Worm (Caenorhabditis elegans): ENCODE results near the gene F13A2.3.

The F13A2.3 gene

DNA sequence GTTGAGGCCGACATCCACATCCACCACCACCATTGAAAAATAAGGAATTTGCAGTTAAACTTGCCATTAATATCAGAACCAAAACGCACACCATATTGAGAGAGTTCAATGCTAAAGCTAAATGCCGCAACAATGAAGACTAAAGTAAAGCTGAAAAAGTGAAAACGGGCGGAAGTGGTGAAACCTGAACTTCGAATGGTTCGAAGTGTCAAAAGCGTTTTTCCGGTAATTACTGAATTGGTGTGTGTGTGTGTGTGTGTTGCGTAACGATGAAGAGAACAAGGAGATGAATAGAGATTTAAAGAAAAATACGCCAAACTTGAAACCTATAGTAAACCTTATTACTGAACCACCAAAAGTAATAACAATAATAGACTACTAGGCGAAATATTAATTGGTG, 31.6 kb downstream of the F13A2.3 start, which contains the start of gene grl-13:
TSS of gene grl-13 (minus strand) at position 101 of the 400 bp plus-strand sequence.
- TF ChIP-seq nhr-20 (tag; optimal IDR thresholded peaks at IDR 0.05) (no peak), alr-1 (tag; optimal IDR thresholded peaks at IDR 0.05; ENCODE audit: borderline replicate concordance) (no peak), isw-1 (GFP tag; IDR thresholded peaks at IDR 0.05) (no peak), irx-1 (tag; optimal IDR thresholded peaks at IDR 0.05) (no peak), elt-2 (tag; optimal IDR thresholded peaks at IDR 0.05) (no peak), ceh-90 (tag; optimal IDR thresholded peaks at IDR 0.05) (no peak), fkh-4 (tag; optimal IDR thresholded peaks at IDR 0.05; ENCODE audit: borderline replicate concordance) (no peak), nhr-12 (tag; optimal IDR thresholded peaks at IDR 0.05) (no peak)

DNA sequence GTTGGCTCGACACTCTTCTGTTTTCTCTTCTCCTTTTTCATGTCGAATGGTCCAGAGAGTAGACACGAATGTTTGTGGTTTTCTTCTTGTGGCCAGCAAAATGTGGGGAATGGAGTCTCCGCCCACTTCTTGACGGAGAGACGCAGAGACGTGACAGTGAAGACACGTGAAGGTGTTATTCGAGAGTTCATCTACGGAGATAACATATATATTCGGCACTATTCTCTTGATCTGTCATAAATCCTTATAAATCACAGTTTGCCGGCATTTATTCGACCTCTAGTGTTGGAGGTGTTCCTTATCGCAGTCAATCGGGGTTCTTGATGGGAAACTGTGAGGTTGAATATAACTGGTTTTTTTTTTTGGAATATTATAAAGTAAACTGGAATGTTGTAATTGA, 34.7 kb downstream of the F13A2.3 start, which contains the start of gene F32D1.3:
TSS of gene F32D1.3 (minus strand) at position 65 of the 400 bp plus-strand sequence.
- TF ChIP-seq nhr-77 (tag; optimal IDR thresholded peaks at IDR 0.05) (no peak), blmp-1 (tag; optimal IDR thresholded peaks at IDR 0.05) (peak; percentile 12)

DNA sequence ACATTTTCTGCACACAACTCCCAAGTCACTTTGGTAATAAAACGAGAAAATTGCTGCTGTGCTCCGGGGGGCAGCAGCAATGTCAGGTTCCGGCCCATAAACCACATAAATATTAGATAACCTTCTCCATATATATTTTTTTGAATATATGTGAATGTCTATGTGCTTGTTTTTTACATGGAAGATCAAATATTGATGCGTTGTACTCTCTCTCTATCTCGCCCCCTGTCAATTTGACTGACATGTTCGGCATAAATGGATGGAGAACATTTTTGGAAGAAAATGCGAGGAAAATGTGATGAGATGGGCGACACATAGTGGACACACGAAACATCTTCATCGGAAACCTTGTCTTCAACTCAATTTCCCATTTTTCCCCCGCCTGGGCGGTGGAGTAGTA, 36.1 kb downstream of the F13A2.3 start:
- TF ChIP-seq nhr-71 (tag; optimal IDR thresholded peaks at IDR 0.05) (no peak), lin-14 (GFP tag; optimal IDR thresholded peaks at IDR 0.05) (peak; percentile 46)

DNA sequence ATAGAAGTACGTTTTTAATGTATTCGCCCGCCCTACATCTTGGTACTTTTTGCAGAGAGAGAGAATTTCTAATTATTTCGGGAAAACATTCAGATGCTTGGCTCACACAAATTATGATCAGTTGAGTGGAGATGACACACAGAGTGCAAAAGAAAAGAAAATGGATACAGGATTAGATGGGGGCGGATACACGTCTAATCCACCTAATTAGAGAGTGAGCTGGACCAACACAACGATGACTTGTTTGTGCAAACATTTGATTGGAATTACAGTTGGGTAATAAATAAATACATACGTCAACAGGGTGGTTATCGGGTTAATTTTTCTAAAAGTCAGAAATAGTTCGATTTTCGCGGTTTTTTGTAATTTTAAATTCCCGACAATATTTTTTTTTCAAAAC, 37.0 kb downstream of the F13A2.3 start:
- TF ChIP-seq dsc-1 (tag; optimal IDR thresholded peaks at IDR 0.05) (peak; percentile 74), egl-27 (tag; optimal IDR thresholded peaks at IDR 0.05) (no peak), hpl-2 (GFP tag; optimal IDR thresholded peaks at IDR 0.05) (no peak), lin-14 (GFP tag; optimal IDR thresholded peaks at IDR 0.05) (peak; percentile 37)

DNA sequence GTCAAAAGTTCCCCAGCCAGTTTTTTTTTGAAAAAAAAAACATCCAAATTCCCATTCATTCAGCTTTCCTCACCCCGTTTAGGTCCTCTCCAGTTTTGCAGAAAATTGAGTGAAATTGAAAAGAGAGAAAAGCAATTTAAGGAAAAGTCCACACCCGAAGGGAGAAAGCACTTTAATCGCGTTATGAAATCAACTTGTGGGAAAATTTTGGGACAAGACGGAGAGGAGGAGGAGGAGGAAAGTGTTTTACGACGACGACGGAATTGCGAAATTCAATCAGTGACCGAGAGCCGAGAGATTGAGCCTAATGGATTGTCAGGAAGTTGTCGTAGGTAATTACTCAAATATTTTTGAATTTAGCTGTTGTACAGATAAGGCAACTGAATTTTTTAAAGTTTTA, 38.8 kb downstream of the F13A2.3 start:
- TF ChIP-seq blmp-1 (tag; optimal IDR thresholded peaks at IDR 0.05), result peak; percentile 93
- TF ChIP-seq skn-1 (tag; optimal IDR thresholded peaks at IDR 0.05), result peak; percentile 38
- TF ChIP-seq nhr-90 (tag; optimal IDR thresholded peaks at IDR 0.05; ENCODE audit: poor library complexity), result no peak
- TF ChIP-seq snu-23 (GFP tag; optimal IDR thresholded peaks at IDR 0.05), result no peak
- TF ChIP-seq elt-2 (tag; optimal IDR thresholded peaks at IDR 0.05), result no peak
- peak in 2 of 3 experiments; percentile 15 to 56 for TF ChIP-seq ceh-82 (tag; optimal IDR thresholded peaks at IDR 0.05)
- TF ChIP-seq unc-130 (tag; optimal IDR thresholded peaks at IDR 0.05), result no peak
- TF ChIP-seq ceh-8 (GFP tag; optimal IDR thresholded peaks at IDR 0.05), result peak; percentile 49
- TF ChIP-seq mef-2 (tag; optimal IDR thresholded peaks at IDR 0.05), result no peak
- TF ChIP-seq swsn-7 (tag; optimal IDR thresholded peaks at IDR 0.05), result no peak
- no peak for TF ChIP-seq egl-27 (tag; optimal IDR thresholded peaks at IDR 0.05)
- peak; percentile 21 for TF ChIP-seq irx-1 (tag; optimal IDR thresholded peaks at IDR 0.05)
- TF ChIP-seq nhr-71 (tag; optimal IDR thresholded peaks at IDR 0.05), result peak; percentile 46
- TF ChIP-seq nhr-47 (tag; optimal IDR thresholded peaks at IDR 0.05), result peak; percentile 22
- TF ChIP-seq ces-1 (GFP tag; optimal IDR thresholded peaks at IDR 0.05), result peak; percentile 36
- peak; percentile 80 for TF ChIP-seq lin-14 (GFP tag; optimal IDR thresholded peaks at IDR 0.05)
- peak; percentile 7 for TF ChIP-seq mep-1 (tag; optimal IDR thresholded peaks at IDR 0.05)
- TF ChIP-seq ceh-88 (GFP tag; IDR thresholded peaks at IDR 0.05), result no peak
- peak in 1 of 2 experiments; percentile 36 for TF ChIP-seq lsy-2 (tag; optimal IDR thresholded peaks at IDR 0.05)
- no peak for TF ChIP-seq lin-39 (tag; optimal IDR thresholded peaks at IDR 0.05)
- TF ChIP-seq F16B12.6 (tag; optimal IDR thresholded peaks at IDR 0.05), result no peak
- TF ChIP-seq nhr-85 (tag), result no peak
- TF ChIP-seq C04F5.9 (tag; optimal IDR thresholded peaks at IDR 0.05), result no peak
- TF ChIP-seq tbx-2 (tag; optimal IDR thresholded peaks at IDR 0.05), result peak; percentile 64
- TF ChIP-seq ztf-4 (tag; optimal IDR thresholded peaks at IDR 0.05), result no peak
- peak; percentile 6 for TF ChIP-seq rnt-1 (tag; optimal IDR thresholded peaks at IDR 0.05)

Measured in whole organism, L1 larva.